Worm (Caenorhabditis elegans) whole organism, late embryonic: ENCODE measurements around the gene lgg-1.
A peak's percentile ranks its signal among the peaks of the same experiment; 100 is the strongest.

Experiments used
- C08G9.2 ChIP-seq: sonication (generic microtip); optimal IDR thresholded peaks from 2 replicates; lab custom pipeline; 2016; ENCODE audit warnings: mild to moderate bottlenecking, missing genetic modification characterization, moderate library complexity, missing compliant biosample characterization
- C38D4.7 ChIP-seq: fragments of 200-800 bp; sonication (Bioruptor generic); optimal IDR thresholded peaks from 2 replicates; lab custom pipeline; 2018; ENCODE audit warnings: mild to moderate bottlenecking, missing genetic modification characterization, moderate library complexity, missing compliant biosample characterization
- F13H6.1 ChIP-seq: sonication (generic microtip); optimal IDR thresholded peaks from 2 replicates; lab custom pipeline; 2016; ENCODE audit warnings: missing genetic modification characterization, missing compliant biosample characterization
- K02D7.2 ChIP-seq: sonication (generic microtip); optimal IDR thresholded peaks from 2 replicates; lab custom pipeline; 2017; ENCODE audit warnings: mild to moderate bottlenecking, missing genetic modification characterization, missing compliant biosample characterization
- T23F11.4 ChIP-seq: fragments of 200-800 bp; sonication (Bioruptor generic); optimal IDR thresholded peaks from 2 replicates; lab custom pipeline; 2018; ENCODE audit warnings: mild to moderate bottlenecking, missing genetic modification characterization, missing compliant biosample characterization
- ahr-1 ChIP-seq: sonication (generic microtip); optimal IDR thresholded peaks from 2 replicates; lab custom pipeline; 2016; ENCODE audit warnings: missing genetic modification characterization, missing compliant biosample characterization
- ama-1 ChIP-seq: fragments of 150-350 bp; optimal IDR thresholded peaks from 2 replicates; lab custom pipeline; 2014
- ceh-14 ChIP-seq: sonication (generic microtip); optimal IDR thresholded peaks from 2 replicates; lab custom pipeline; 2016; ENCODE audit warnings: missing genotype, missing genetic modification characterization, missing compliant biosample characterization
- ceh-18 ChIP-seq: sonication (generic microtip); optimal IDR thresholded peaks from 2 replicates; lab custom pipeline; 2016; ENCODE audit warnings: missing genetic modification characterization, missing compliant biosample characterization
- ceh-19 ChIP-seq: fragments of 200-800 bp; sonication (Bioruptor generic); optimal IDR thresholded peaks from 2 replicates; lab custom pipeline; 2018; ENCODE audit warnings: mild to moderate bottlenecking, missing genetic modification characterization, missing compliant biosample characterization
- ceh-31 ChIP-seq: sonication (generic microtip); optimal IDR thresholded peaks from 2 replicates; lab custom pipeline; 2016; ENCODE audit warnings: missing genetic modification characterization, missing compliant biosample characterization
- ceh-34 ChIP-seq: sonication (generic microtip); optimal IDR thresholded peaks from 2 replicates; lab custom pipeline; 2016; ENCODE audit warnings: mild to moderate bottlenecking, missing genetic modification characterization, missing compliant biosample characterization
- ceh-45 ChIP-seq: fragments of 200-800 bp; sonication (Bioruptor generic); IDR thresholded peaks from 2 replicates; pipeline ENCODE4 v1.3.6; 2022; ENCODE audit warnings: missing genetic modification reagents, missing genetic modification characterization, missing compliant biosample characterization
- ceh-6 ChIP-seq: fragments of 200-800 bp; sonication (Bioruptor generic); optimal IDR thresholded peaks from 2 replicates; lab custom pipeline; 2018; ENCODE audit warnings: mild to moderate bottlenecking, missing genetic modification characterization, missing compliant biosample characterization
- che-1 ChIP-seq: sonication (generic microtip); optimal IDR thresholded peaks from 2 replicates; lab custom pipeline; 2016; ENCODE audit warnings: mild to moderate bottlenecking, missing genetic modification characterization, missing compliant biosample characterization
- dmd-4 ChIP-seq: sonication (generic microtip); optimal IDR thresholded peaks from 2 replicates; lab custom pipeline; 2016; ENCODE audit warnings: borderline replicate concordance, missing genetic modification characterization, missing compliant biosample characterization
- ets-4 ChIP-seq: sonication (generic microtip); optimal IDR thresholded peaks from 2 replicates; lab custom pipeline; 2016; ENCODE audit warnings: missing genetic modification characterization, missing compliant biosample characterization
- eyg-1 ChIP-seq: sonication (generic microtip); optimal IDR thresholded peaks from 2 replicates; lab custom pipeline; 2016; ENCODE audit warnings: missing genotype, missing genetic modification characterization, missing compliant biosample characterization
- fkh-10 ChIP-seq: fragments of 150-350 bp; optimal IDR thresholded peaks from 2 replicates; lab custom pipeline; 2014; ENCODE audit warnings: missing biosample characterization, missing genetic modification reagents, missing genetic modification characterization
- hlh-13 ChIP-seq: fragments of 200-800 bp; sonication (Bioruptor generic); optimal IDR thresholded peaks from 2 replicates; lab custom pipeline; 2018; ENCODE audit warnings: mild to moderate bottlenecking, missing genetic modification characterization, missing compliant biosample characterization
- hlh-30 ChIP-seq: sonication (generic microtip); optimal IDR thresholded peaks from 2 replicates; lab custom pipeline; 2017; ENCODE audit warnings: antibody characterized with exemption, missing genetic modification characterization, missing compliant biosample characterization; ENCODE audit not compliant: insufficient read depth
- hlh-6 ChIP-seq: sonication (generic microtip); optimal IDR thresholded peaks from 2 replicates; lab custom pipeline; 2016; ENCODE audit warnings: missing genotype, missing genetic modification characterization, missing compliant biosample characterization
- hlh-8 ChIP-seq: sonication (generic microtip); optimal IDR thresholded peaks from 2 replicates; lab custom pipeline; 2016; ENCODE audit warnings: missing genotype, missing genetic modification characterization, missing compliant biosample characterization
- lim-6 ChIP-seq: sonication (generic microtip); optimal IDR thresholded peaks from 2 replicates; lab custom pipeline; 2016; ENCODE audit warnings: missing genetic modification characterization, missing compliant biosample characterization
- lin-11 ChIP-seq: fragments of 200-800 bp; sonication (Bioruptor generic); optimal IDR thresholded peaks from 2 replicates; lab custom pipeline; 2018; ENCODE audit warnings: mild to moderate bottlenecking, missing genetic modification characterization, missing compliant biosample characterization
- madf-2 ChIP-seq: sonication (generic microtip); optimal IDR thresholded peaks from 2 replicates; lab custom pipeline; 2017; ENCODE audit warnings: missing genetic modification characterization, missing compliant biosample characterization
- nfya-1 ChIP-seq: sonication (generic microtip); optimal IDR thresholded peaks from 2 replicates; lab custom pipeline; 2017; ENCODE audit warnings: missing genetic modification characterization, mild to moderate bottlenecking, missing compliant biosample characterization, antibody characterized with exemption, moderate library complexity
- nhr-11 ChIP-seq: fragments of 150-350 bp; optimal IDR thresholded peaks from 2 replicates; lab custom pipeline; 2014; ENCODE audit warnings: missing biosample characterization, missing genetic modification characterization
- npax-4 ChIP-seq: sonication (generic microtip); optimal IDR thresholded peaks from 2 replicates; lab custom pipeline; 2016; ENCODE audit warnings: missing genetic modification characterization, missing compliant biosample characterization
- odd-2 ChIP-seq: sonication (generic microtip); optimal IDR thresholded peaks from 2 replicates; lab custom pipeline; 2017; ENCODE audit warnings: antibody characterized with exemption, mild to moderate bottlenecking, missing genetic modification characterization, missing compliant biosample characterization
- pag-3 ChIP-seq: sonication (generic microtip); optimal IDR thresholded peaks from 2 replicates; lab custom pipeline; 2016; ENCODE audit warnings: missing compliant biosample characterization, missing genetic modification characterization, borderline replicate concordance
- pat-9 ChIP-seq: fragments of 200-800 bp; sonication (Bioruptor generic); optimal IDR thresholded peaks from 2 replicates; lab custom pipeline; 2018; ENCODE audit warnings: mild to moderate bottlenecking, missing genetic modification characterization, moderate library complexity, missing compliant biosample characterization
- pax-1 ChIP-seq: fragments of 150-350 bp; optimal IDR thresholded peaks from 2 replicates; lab custom pipeline; 2014; ENCODE audit warnings: missing biosample characterization, missing genetic modification characterization
- pha-2 ChIP-seq: sonication (generic microtip); optimal IDR thresholded peaks from 2 replicates; lab custom pipeline; 2017; ENCODE audit warnings: mild to moderate bottlenecking, missing genetic modification characterization, missing compliant biosample characterization
- pha-4 ChIP-seq: fragments of 150-350 bp; optimal IDR thresholded peaks from 2 replicates; lab custom pipeline; 2018; ENCODE audit warnings: missing biosample characterization, missing genetic modification reagents, missing genetic modification characterization
- pqm-1 ChIP-seq: sonication (generic microtip); optimal IDR thresholded peaks from 2 replicates; lab custom pipeline; 2016; ENCODE audit warnings: missing genetic modification characterization, missing compliant biosample characterization
- pros-1 ChIP-seq: fragments of 150-350 bp; optimal IDR thresholded peaks from 2 replicates; lab custom pipeline; 2014; ENCODE audit warnings: missing biosample characterization, missing genetic modification reagents, missing genetic modification characterization
- ref-2 ChIP-seq: sonication (generic microtip); optimal IDR thresholded peaks from 2 replicates; lab custom pipeline; 2016; ENCODE audit warnings: missing genetic modification characterization, missing compliant biosample characterization
- rnt-1 ChIP-seq: sonication (generic microtip); optimal IDR thresholded peaks from 2 replicates; lab custom pipeline; 2016; ENCODE audit warnings: missing genetic modification characterization, missing compliant biosample characterization
- sdc-2 ChIP-seq: sonication (generic microtip); optimal IDR thresholded peaks from 2 replicates; lab custom pipeline; 2016; ENCODE audit warnings: missing genotype, missing genetic modification characterization, missing compliant biosample characterization
- sox-2 ChIP-seq: fragments of 200-800 bp; sonication (Bioruptor generic); IDR thresholded peaks from 2 replicates; pipeline ENCODE4 v1.3.6; 2022; ENCODE audit warnings: missing genetic modification reagents, missing genetic modification characterization, missing compliant biosample characterization
- sox-4 ChIP-seq: sonication (generic microtip); optimal IDR thresholded peaks from 2 replicates; lab custom pipeline; 2017; ENCODE audit warnings: mild to moderate bottlenecking, missing genetic modification characterization, inconsistent platforms, missing compliant biosample characterization
- syd-9 ChIP-seq: sonication (generic microtip); optimal IDR thresholded peaks from 2 replicates; lab custom pipeline; 2016; ENCODE audit warnings: mild to moderate bottlenecking, missing genetic modification characterization, moderate library complexity, missing compliant biosample characterization
- tbx-2 ChIP-seq: sonication (generic microtip); optimal IDR thresholded peaks from 2 replicates; lab custom pipeline; 2016; ENCODE audit warnings: missing genetic modification characterization, missing compliant biosample characterization
- tbx-7 ChIP-seq: sonication (generic microtip); optimal IDR thresholded peaks from 2 replicates; lab custom pipeline; 2016; ENCODE audit warnings: missing genotype, missing genetic modification characterization, missing compliant biosample characterization
- ttx-3 ChIP-seq: sonication (generic microtip); optimal IDR thresholded peaks from 2 replicates; lab custom pipeline; 2016; ENCODE audit warnings: missing genetic modification reagents, missing genetic modification characterization, missing compliant biosample characterization
- unc-3 ChIP-seq, 2 experiments: fragments of 200-800 bp in 1 of 2; sonication (Bioruptor generic) in 1 of 2; sonication (generic microtip) in 1 of 2; conservative IDR thresholded peaks in 1 of 2; optimal IDR thresholded peaks in 1 of 2; 2 replicates each; pipeline versions ENCODE4 v1.3.6 to Lab custom; 2016 to 2022; ENCODE audit warnings: missing compliant biosample characterization in 2 of 2, missing genetic modification characterization in 2 of 2, missing genetic modification reagents in 1 of 2
- unc-55 ChIP-seq: sonication (generic microtip); optimal IDR thresholded peaks from 2 replicates; lab custom pipeline; 2017; ENCODE audit warnings: missing biosample characterization, missing genetic modification reagents, missing genetic modification characterization
- unc-86 ChIP-seq: sonication (generic microtip); optimal IDR thresholded peaks from 2 replicates; lab custom pipeline; 2016; ENCODE audit warnings: missing genetic modification characterization, missing compliant biosample characterization
- ztf-16 ChIP-seq: sonication (generic microtip); optimal IDR thresholded peaks from 2 replicates; lab custom pipeline; 2017; ENCODE audit warnings: missing genetic modification characterization, missing compliant biosample characterization

The lgg-1 gene

DNA sequence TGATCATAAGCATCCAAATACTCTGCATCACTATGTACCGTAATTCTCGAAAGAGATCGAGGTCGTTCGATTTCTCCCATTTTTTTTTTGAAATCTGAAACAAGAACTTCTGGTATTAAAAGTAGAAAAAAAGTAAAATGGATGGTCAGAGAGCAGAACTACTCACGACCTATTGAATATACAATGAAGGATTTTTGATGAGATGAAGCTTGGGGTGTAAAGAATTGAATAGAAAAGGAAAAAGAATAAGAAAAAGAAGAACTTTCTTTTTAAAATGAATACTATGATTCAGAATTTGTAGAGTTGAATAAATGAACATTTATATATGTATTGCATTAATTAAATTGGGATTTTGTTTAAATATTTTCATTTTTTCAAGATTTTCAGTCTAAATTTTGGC is 13.6 kb downstream of the lgg-1 start, which contains the start of gene ttc-39B:
Gene ttc-39B, minus strand, starts transcription at position 101 of the 400 bp plus-strand sequence.
- TF ChIP-seq pha-2 (tag; lab: Kevin White, UChicago) (no peak), sox-2 (GFP tag; lab: Robert Waterston, UW) (no peak), npax-4 (tag; lab: Kevin White, UChicago) (no peak), lim-6 (tag; lab: Kevin White, UChicago) (no peak)

DNA sequence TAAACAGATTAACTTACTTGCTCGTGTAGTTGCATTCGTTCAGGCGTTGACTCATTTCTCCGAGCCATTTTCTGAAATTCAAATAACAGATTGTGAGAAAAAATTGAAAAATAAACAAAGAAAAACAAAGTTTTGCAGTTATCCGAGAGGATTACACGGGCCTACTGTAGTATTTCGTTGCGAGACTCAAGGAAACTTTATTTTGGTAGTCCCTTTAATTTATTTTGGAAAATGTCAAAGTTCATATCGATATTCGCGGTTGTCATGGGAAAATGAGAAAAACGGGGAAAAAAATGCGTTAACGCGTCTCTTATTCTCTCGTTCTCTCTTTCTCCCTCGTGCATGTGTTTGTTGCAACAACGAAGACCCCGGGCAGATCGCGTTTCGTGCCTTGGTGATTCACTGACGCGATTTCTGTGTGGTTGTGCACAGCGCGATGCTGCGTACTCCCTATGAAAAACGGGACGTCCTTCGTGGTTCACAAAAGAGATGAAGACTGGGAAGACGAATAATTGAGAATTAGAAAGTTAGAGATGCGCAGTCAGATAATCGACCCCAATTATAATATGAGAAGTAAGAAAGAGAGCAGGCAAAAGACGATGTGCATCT is 16.2 kb downstream of the lgg-1 start, which contains the start of gene set-4:
Gene set-4, minus strand, starts transcription at position 120 of the 609 bp plus-strand sequence.
- TF ChIP-seq unc-55 (GFP tag; lab: Kevin White, UChicago) (peak; percentile 6), dmd-4 (tag; lab: Kevin White, UChicago) (peak; percentile 7), ahr-1 (tag; lab: Kevin White, UChicago) (no peak), ets-4 (tag; lab: Kevin White, UChicago) (peak; percentile 10), sdc-2 (peak; percentile 37), hlh-8 (peak; percentile 35), ceh-18 (tag; lab: Kevin White, UChicago) (peak; percentile 81), ztf-16 (tag; lab: Kevin White, UChicago) (peak; percentile 19), pros-1 (tag; lab: Kevin White, UChicago) (peak; percentile 84), ceh-14 (peak; percentile 46), eyg-1 (tag; lab: Kevin White, UChicago) (no peak), hlh-13 (GFP tag; lab: Kevin White, UChicago) (no peak), C08G9.2 (tag; lab: Kevin White, UChicago) (peak; percentile 12), ceh-31 (peak; percentile 81), ceh-34 (peak; percentile 75), tbx-7 (tag; lab: Kevin White, UChicago) (no peak), odd-2 (tag; lab: Kevin White, UChicago) (no peak), rnt-1 (tag; lab: Kevin White, UChicago) (peak; percentile 77), ceh-45 (GFP tag; lab: Robert Waterston, UW) (no peak), unc-3 (GFP tag; conservative IDR thresholded peaks at IDR 0.05; lab: Robert Waterston, UW) (no peak; the same call in 1 of the 2 replicates), unc-3 (tag; optimal IDR thresholded peaks at IDR 0.05; lab: Kevin White, UChicago) (no peak), hlh-6 (tag; lab: Kevin White, UChicago) (no peak), T23F11.4 (GFP tag; lab: Kevin White, UChicago) (no peak), syd-9 (tag; lab: Kevin White, UChicago) (no peak), F13H6.1 (tag; lab: Kevin White, UChicago) (no peak), unc-86 (tag; lab: Kevin White, UChicago) (peak; percentile 67), madf-2 (no peak), pat-9 (no peak), che-1 (peak; percentile 24), pqm-1 (tag; lab: Kevin White, UChicago) (no peak), pax-1 (no peak), ceh-19 (GFP tag; lab: Kevin White, UChicago) (peak; percentile 42), nfya-1 (tag; lab: Kevin White, UChicago) (peak; percentile 92), ceh-6 (GFP tag; lab: Kevin White, UChicago) (no peak), nhr-11 (tag; lab: Kevin White, UChicago) (no peak), tbx-2 (tag; lab: Kevin White, UChicago) (peak; percentile 72), sox-4 (tag; lab: Kevin White, UChicago) (no peak), ama-1 (lab: Kevin White, UChicago) (no peak), hlh-30 (tag; lab: Kevin White, UChicago) (peak; percentile 85), K02D7.2 (tag; lab: Kevin White, UChicago) (no peak), pag-3 (tag; lab: Kevin White, UChicago) (no peak), fkh-10 (GFP tag; lab: Kevin White, UChicago) (peak; percentile 39), lin-11 (tag; lab: Kevin White, UChicago) (no peak), C38D4.7 (GFP tag; lab: Kevin White, UChicago) (no peak), ref-2 (tag; lab: Kevin White, UChicago) (peak; percentile 80), lim-6 (tag; lab: Kevin White, UChicago) (no peak), pha-4 (tag; lab: Kevin White, UChicago) (no peak), ttx-3 (tag; lab: Kevin White, UChicago) (peak; percentile 27)
